Fruit fly (Drosophila melanogaster): Measurements from ENCODE around the gene wgn.

Gene wgn

dm6 chrX:18646855-18647699 lies 12.4 kb upstream of the wgn start, which contains the start of gene Rip11:
TSS of gene Rip11 (minus strand) at chrX:18647648.
- TF ChIP-seq Smox (GFP tag; optimal IDR thresholded peaks at IDR 0.05) (peak; percentile 69), Hr38 (GFP tag; optimal IDR thresholded peaks at IDR 0.05) (peak; percentile 13), CG11902 (GFP tag; optimal IDR thresholded peaks at IDR 0.05) (no peak), cyc (GFP tag; optimal IDR thresholded peaks at IDR 0.05) (peak; percentile 59), fd85E (GFP tag; optimal IDR thresholded peaks at IDR 0.05) (peak; percentile 59), svp (GFP tag) (peak; percentile 75), achi (GFP tag; optimal IDR thresholded peaks at IDR 0.05) (peak; percentile 71), CG32006 (GFP tag; optimal IDR thresholded peaks at IDR 0.05) (peak; percentile 66), CG4318 (GFP tag; optimal IDR thresholded peaks at IDR 0.05) (no peak), CG8319 (GFP tag; optimal IDR thresholded peaks at IDR 0.05) (no peak), pdm3 (GFP tag; optimal IDR thresholded peaks at IDR 0.05) (peak; percentile 77), Hr4 (GFP tag; optimal IDR thresholded peaks at IDR 0.05) (no peak), CG10669 (GFP tag; optimal IDR thresholded peaks at IDR 0.05) (peak; percentile 61), CG1621 (tag; optimal IDR thresholded peaks at IDR 0.05) (peak; percentile 73), Sox102F (GFP tag; optimal IDR thresholded peaks at IDR 0.05) (peak; percentile 69), CG6792 (GFP tag; optimal IDR thresholded peaks at IDR 0.05) (peak; percentile 76), CG15336 (GFP tag; IDR thresholded peaks at IDR 0.05) (peak; percentile 78), vri (GFP tag; optimal IDR thresholded peaks at IDR 0.05) (peak; percentile 61), topi (GFP tag; optimal IDR thresholded peaks at IDR 0.05) (peak; percentile 73), Ets96B (tag; optimal IDR thresholded peaks at IDR 0.05) (peak; percentile 68), Ets21C (GFP tag; optimal IDR thresholded peaks at IDR 0.05) (peak; percentile 42), dsx (GFP tag; optimal IDR thresholded peaks at IDR 0.05; ENCODE audit: poor library complexity, severe bottlenecking) (peak; percentile 63), Eip93F (GFP tag; optimal IDR thresholded peaks at IDR 0.05) (peak; percentile 37), CG16779 (tag; optimal IDR thresholded peaks at IDR 0.05) (peak; percentile 76), CG8119 (GFP tag; IDR thresholded peaks at IDR 0.05) (peak; percentile 82), net (GFP tag; optimal IDR thresholded peaks at IDR 0.05) (peak; percentile 82), CG6276 (GFP tag; optimal IDR thresholded peaks at IDR 0.05) (no peak), lz (GFP tag; optimal IDR thresholded peaks at IDR 0.05) (peak; percentile 68), Met (GFP tag; optimal IDR thresholded peaks at IDR 0.05) (peak; percentile 78), CG6808 (GFP tag; optimal IDR thresholded peaks at IDR 0.05) (peak; percentile 82), CG11762 (GFP tag; optimal IDR thresholded peaks at IDR 0.05; ENCODE audit: insufficient read depth) (peak; percentile 63), spab (GFP tag; optimal IDR thresholded peaks at IDR 0.05) (peak; percentile 73), CG10631 (GFP tag; optimal IDR thresholded peaks at IDR 0.05) (no peak), CG3032 (tag; optimal IDR thresholded peaks at IDR 0.05) (peak; percentile 49), Eip75B (GFP tag; optimal IDR thresholded peaks at IDR 0.05) (peak; percentile 86), CG34406 (GFP tag; optimal IDR thresholded peaks at IDR 0.05) (peak; percentile 61), ss (GFP tag; optimal IDR thresholded peaks at IDR 0.05) (peak; percentile 91 to 92), CG9139 (GFP tag; optimal IDR thresholded peaks at IDR 0.05) (peak; percentile 80), CG31627 (GFP tag; optimal IDR thresholded peaks at IDR 0.05) (peak; percentile 50), Sox15 (GFP tag; optimal IDR thresholded peaks at IDR 0.05) (no peak), CG6854 (GFP tag; optimal IDR thresholded peaks at IDR 0.05) (peak; percentile 82), OdsH (GFP tag; optimal IDR thresholded peaks at IDR 0.05) (no peak), Gug (GFP tag; IDR thresholded peaks at IDR 0.05) (peak; percentile 53), Lpt (GFP tag; optimal IDR thresholded peaks at IDR 0.05) (peak; percentile 89), CG3919 (GFP tag; optimal IDR thresholded peaks at IDR 0.05) (peak; percentile 81), Blimp-1 (GFP tag; optimal IDR thresholded peaks at IDR 0.05) (peak; percentile 95), Sox14 (GFP tag; optimal IDR thresholded peaks at IDR 0.05) (peak; percentile 56), salr (GFP tag; optimal IDR thresholded peaks at IDR 0.05) (peak in 1 of 2 experiments; percentile 32), Hr39 (GFP tag; optimal IDR thresholded peaks at IDR 0.05) (peak; percentile 63), fd59A (GFP tag; optimal IDR thresholded peaks at IDR 0.05) (peak; percentile 53)
